Fruit fly (Drosophila melanogaster): ENCODE measurements around the gene CG6276.

Gene CG6276

dm6 chr3R:15345198-15346017 lies 25.5 kb upstream of the CG6276 start (continued):
- TF ChIP-seq HLHmδ (GFP tag; optimal IDR thresholded peaks at IDR 0.05) (no peak), CG10274 (GFP tag; optimal IDR thresholded peaks at IDR 0.05) (no peak), Xbp1 (GFP tag; optimal IDR thresholded peaks at IDR 0.05) (peak; percentile 51), CG17829 (tag; optimal IDR thresholded peaks at IDR 0.05) (no peak), CG7745 (tag; optimal IDR thresholded peaks at IDR 0.05) (no peak), Oaz (GFP tag; IDR thresholded peaks at IDR 0.05) (no peak), exex (tag; optimal IDR thresholded peaks at IDR 0.05) (peak; percentile 3), onecut (GFP tag; IDR thresholded peaks at IDR 0.05) (no peak), ci (GFP tag; IDR thresholded peaks at IDR 0.05) (no peak), Hmx (GFP tag; optimal IDR thresholded peaks at IDR 0.05) (no peak), Awh (GFP tag; IDR thresholded peaks at IDR 0.05) (no peak), CG10209 (GFP tag; optimal IDR thresholded peaks at IDR 0.05) (no peak), ac (GFP tag; optimal IDR thresholded peaks at IDR 0.05) (peak; percentile 10), CG15601 (tag; optimal IDR thresholded peaks at IDR 0.05) (no peak), Hr39 (optimal IDR thresholded peaks at IDR 0.05) (no peak), btn (GFP tag; optimal IDR thresholded peaks at IDR 0.05) (no peak), cad (GFP tag; optimal IDR thresholded peaks at IDR 0.05) (no peak), CG33557 (GFP tag; optimal IDR thresholded peaks at IDR 0.05) (peak; percentile 9), CG42726 (GFP tag; IDR thresholded peaks at IDR 0.05; ENCODE audit: partially characterized antibody) (no peak), cwo (GFP tag; optimal IDR thresholded peaks at IDR 0.05) (no peak), Drgx (GFP tag; IDR thresholded peaks at IDR 0.05) (no peak), Atf-2 (GFP tag; optimal IDR thresholded peaks at IDR 0.05) (no peak), CG12155 (GFP tag; optimal IDR thresholded peaks at IDR 0.05) (no peak), cato (GFP tag; optimal IDR thresholded peaks at IDR 0.05; ENCODE audit: borderline replicate concordance) (no peak), pita (GFP tag; optimal IDR thresholded peaks at IDR 0.05) (no peak), CG14860 (GFP tag; IDR thresholded peaks at IDR 0.05; ENCODE audit: partially characterized antibody) (no peak), CG13775 (GFP tag; optimal IDR thresholded peaks at IDR 0.05) (no peak), lbe (GFP tag; optimal IDR thresholded peaks at IDR 0.05) (no peak), cg (GFP tag; optimal IDR thresholded peaks at IDR 0.05) (peak; percentile 76), tgo (GFP tag; IDR thresholded peaks at IDR 0.05) (no peak), CG9876 (GFP tag; optimal IDR thresholded peaks at IDR 0.05) (no peak), bowl (GFP tag; IDR thresholded peaks at IDR 0.05) (no peak), CG2678 (tag; optimal IDR thresholded peaks at IDR 0.05) (no peak), bcd (GFP tag; optimal IDR thresholded peaks at IDR 0.05) (no peak), H15 (GFP tag; IDR thresholded peaks at IDR 0.05) (no peak), CG15514 (GFP tag; optimal IDR thresholded peaks at IDR 0.05) (no peak), C15 (GFP tag; IDR thresholded peaks at IDR 0.05) (no peak), CG2199 (GFP tag; IDR thresholded peaks at IDR 0.05) (no peak), corto (GFP tag; optimal IDR thresholded peaks at IDR 0.05) (no peak), CG14965 (GFP tag; optimal IDR thresholded peaks at IDR 0.05; ENCODE audit: borderline replicate concordance) (no peak), CG3065 (GFP tag; optimal IDR thresholded peaks at IDR 0.05) (no peak), CG1603 (tag; optimal IDR thresholded peaks at IDR 0.05) (no peak), CG2875 (GFP tag; optimal IDR thresholded peaks at IDR 0.05) (no peak), CG31388 (GFP tag; optimal IDR thresholded peaks at IDR 0.05) (no peak), Hey (tag; optimal IDR thresholded peaks at IDR 0.05) (no peak), odd (GFP tag; optimal IDR thresholded peaks at IDR 0.05) (no peak), z (GFP tag; IDR thresholded peaks at IDR 0.05) (no peak), trh (GFP tag; optimal IDR thresholded peaks at IDR 0.05) (no peak), CG3407 (GFP tag; optimal IDR thresholded peaks at IDR 0.05) (no peak), mirr (GFP tag; optimal IDR thresholded peaks at IDR 0.05) (no peak)

Measured in whole organism, embryonic.